Fruit fly (Drosophila melanogaster): ENCODE results near the gene Cap-D3.
A peak's percentile ranks its signal among the peaks of the same experiment; 100 is the strongest.

- TF ChIP-seq Eip75B (GFP tag; optimal IDR thresholded peaks at IDR 0.05) (peak; percentile 72), lz (GFP tag; optimal IDR thresholded peaks at IDR 0.05) (peak; percentile 52), Hr4 (GFP tag; optimal IDR thresholded peaks at IDR 0.05) (peak; percentile 70), CG16779 (tag; optimal IDR thresholded peaks at IDR 0.05) (peak; percentile 27), CG10631 (GFP tag; optimal IDR thresholded peaks at IDR 0.05) (peak; percentile 59), fkh (GFP tag; optimal IDR thresholded peaks at IDR 0.05) (no peak), CG15336 (GFP tag; IDR thresholded peaks at IDR 0.05) (peak; percentile 72), achi (GFP tag; optimal IDR thresholded peaks at IDR 0.05) (peak; percentile 65), CG31627 (GFP tag; optimal IDR thresholded peaks at IDR 0.05) (peak; percentile 66), CG10669 (GFP tag; optimal IDR thresholded peaks at IDR 0.05) (peak; percentile 68), CG6792 (GFP tag; optimal IDR thresholded peaks at IDR 0.05) (peak; percentile 63)
Observed at dm6 chr2L:5483093-5483492, 42.6 kb upstream of the Cap-D3 start.

All from whole organism, prepupa.